Fruit fly (Drosophila melanogaster): ENCODE results near the gene CG14841.

CG14841 gene

DNA sequence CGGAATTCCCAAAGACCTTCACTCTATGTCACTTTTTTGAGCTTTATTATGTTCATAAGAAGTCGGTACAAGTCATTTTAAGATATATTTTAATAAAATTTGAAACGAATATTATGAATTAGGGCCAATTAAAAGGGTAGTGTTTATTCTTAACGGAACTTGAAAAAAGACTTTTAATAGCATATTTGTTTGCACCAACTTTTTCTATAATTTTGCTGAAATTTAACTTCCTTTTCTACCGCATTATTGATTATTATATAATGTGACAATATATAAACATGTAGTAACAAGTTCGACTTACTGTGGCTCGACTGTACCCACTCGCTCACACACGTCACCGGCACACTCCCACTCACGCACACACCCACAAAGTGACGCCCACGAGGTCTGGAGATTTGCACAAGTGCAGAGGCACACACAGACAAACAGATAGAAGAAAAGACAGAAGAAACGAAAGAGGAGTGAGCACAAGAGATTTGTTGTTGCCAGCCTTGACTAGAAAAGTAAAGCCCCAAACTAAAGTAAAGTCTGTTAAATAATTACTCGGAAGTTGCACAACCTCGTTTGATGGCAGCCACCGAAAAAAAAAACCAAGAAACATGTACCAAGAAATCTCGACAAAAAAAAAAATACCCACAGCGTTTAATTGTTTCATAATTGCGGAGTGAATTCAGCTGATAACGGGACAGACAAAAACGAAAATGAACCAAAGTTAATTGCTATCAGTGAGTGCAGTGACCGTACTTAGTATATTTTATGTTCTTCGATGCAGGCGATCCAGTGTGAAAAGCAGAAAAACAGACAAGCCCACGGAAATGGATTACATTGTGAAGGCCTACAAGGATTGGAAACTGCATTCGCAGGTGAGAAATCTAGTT is 28.0 kb upstream of the CG14841 start (continued):
- TF ChIP-seq CG14860 (GFP tag; IDR thresholded peaks at IDR 0.05; ENCODE audit: partially characterized antibody): no peak
- TF ChIP-seq CG7556 (GFP tag; optimal IDR thresholded peaks at IDR 0.05): peak; percentile 28
- no peak for TF ChIP-seq HLHmδ (GFP tag; optimal IDR thresholded peaks at IDR 0.05)
- 0 out of 2 replicates have a peak, but pooled peaks have one; percentile 18 for TF ChIP-seq CG6689 (GFP tag; IDR thresholded peaks at IDR 0.05)
- TF ChIP-seq CG18262 (tag; optimal IDR thresholded peaks at IDR 0.05): peak; percentile 18
- TF ChIP-seq row (GFP tag; IDR thresholded peaks at IDR 0.05): peak; percentile 55
- no peak for TF ChIP-seq maf-S (GFP tag; optimal IDR thresholded peaks at IDR 0.05)
- peak; percentile 14 for TF ChIP-seq org-1 (GFP tag; optimal IDR thresholded peaks at IDR 0.05)
- TF ChIP-seq pita (GFP tag; optimal IDR thresholded peaks at IDR 0.05): no peak
- peak; percentile 53 for TF ChIP-seq dmrt99B (tag; optimal IDR thresholded peaks at IDR 0.05)
- TF ChIP-seq CG15269 (tag; optimal IDR thresholded peaks at IDR 0.05): peak; percentile 21
- TF ChIP-seq CG8290 (GFP tag; optimal IDR thresholded peaks at IDR 0.05): no peak
- TF ChIP-seq CG8290 (tag; optimal IDR thresholded peaks at IDR 0.05): peak in 1 of 2 experiments; percentile 15
- no peak for TF ChIP-seq Tbp (GFP tag; optimal IDR thresholded peaks at IDR 0.05)

DNA sequence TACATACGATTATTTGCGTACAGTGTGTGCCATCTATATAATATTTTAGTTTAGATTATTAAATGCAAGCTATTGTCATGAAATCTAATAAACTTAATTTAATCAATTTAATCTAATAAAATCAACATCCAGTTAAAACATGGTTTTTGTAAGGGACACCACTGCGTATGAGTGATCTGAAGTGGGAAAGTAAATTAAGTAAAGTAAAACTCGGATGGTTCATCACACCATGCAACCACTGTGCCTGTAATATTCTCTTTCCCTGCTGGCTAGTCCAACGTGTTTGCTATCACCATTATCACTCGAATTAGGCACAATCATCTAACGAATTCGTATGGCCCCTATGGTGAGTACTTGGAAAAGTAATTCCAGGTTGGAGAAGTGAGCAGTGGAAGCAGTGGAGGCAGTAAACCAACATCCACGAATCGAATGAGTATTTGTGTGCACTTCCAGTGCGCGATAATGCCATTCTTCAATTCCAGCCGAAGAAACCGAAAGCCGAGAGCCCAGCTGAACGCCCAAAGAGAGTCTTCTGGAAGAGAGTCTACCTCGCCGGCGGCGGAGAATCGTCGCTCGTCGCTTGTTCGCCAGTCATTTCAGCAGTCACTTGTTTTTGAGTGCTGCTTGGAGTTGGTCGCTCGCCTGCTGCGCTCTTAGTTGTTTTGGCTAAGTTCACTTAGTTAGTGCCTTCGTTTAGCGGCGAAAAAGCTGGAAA is 26.6 kb upstream of the CG14841 start, which contains the start of gene red:
Gene red, plus strand, starts transcription at position 403 of the 715 bp plus-strand sequence.
- TF ChIP-seq CG31441 (GFP tag; IDR thresholded peaks at IDR 0.05): peak; percentile 76
- peak; percentile 60 for TF ChIP-seq E2f1 (GFP tag; IDR thresholded peaks at IDR 0.05)
- TF ChIP-seq CG2889 (GFP tag; IDR thresholded peaks at IDR 0.05): 0 out of 3 replicates have a peak, but pooled peaks have one; percentile 32
- TF ChIP-seq Ravus (GFP tag; IDR thresholded peaks at IDR 0.05): peak; percentile 28
- peak; percentile 62 for TF ChIP-seq fd3F (GFP tag; optimal IDR thresholded peaks at IDR 0.05)
- 0 out of 2 replicates have a peak, but pooled peaks have one; percentile 35 for TF ChIP-seq CG11696 (GFP tag; IDR thresholded peaks at IDR 0.05)
- peak; percentile 81 for TF ChIP-seq CG13424 (tag; optimal IDR thresholded peaks at IDR 0.05)
- TF ChIP-seq Usf (GFP tag; optimal IDR thresholded peaks at IDR 0.05): no peak
- TF ChIP-seq CG4360 (GFP tag; IDR thresholded peaks at IDR 0.05): 0 out of 2 replicates have a peak, but pooled peaks have one; percentile 10
- peak; percentile 69 for TF ChIP-seq CG30403 (GFP tag; optimal IDR thresholded peaks at IDR 0.05)
- TF ChIP-seq dimm (GFP tag; IDR thresholded peaks at IDR 0.05): no peak
- peak; percentile 83 for TF ChIP-seq Fer3 (tag; optimal IDR thresholded peaks at IDR 0.05)
- no peak for TF ChIP-seq CG1832 (GFP tag; optimal IDR thresholded peaks at IDR 0.05)
- TF ChIP-seq dati (GFP tag; IDR thresholded peaks at IDR 0.05): peak; percentile 49; the same call in 1 of the 2 replicates
- no peak for TF ChIP-seq pita (GFP tag; optimal IDR thresholded peaks at IDR 0.05)
- peak; percentile 33 for TF ChIP-seq CG4820 (GFP tag; optimal IDR thresholded peaks at IDR 0.05)
- peak; percentile 49 for TF ChIP-seq lbe (GFP tag; optimal IDR thresholded peaks at IDR 0.05)
- TF ChIP-seq CG10959 (GFP tag; IDR thresholded peaks at IDR 0.05): no peak
- TF ChIP-seq cad (GFP tag; optimal IDR thresholded peaks at IDR 0.05): no peak
- TF ChIP-seq CG11456 (GFP tag; IDR thresholded peaks at IDR 0.05): peak; percentile 74; the same call in 2 of the 3 replicates
- TF ChIP-seq CG4707 (GFP tag; optimal IDR thresholded peaks at IDR 0.05): no peak
- peak; percentile 57 for TF ChIP-seq gcm (GFP tag; optimal IDR thresholded peaks at IDR 0.05)
- TF ChIP-seq D19B (GFP tag; optimal IDR thresholded peaks at IDR 0.05): peak; percentile 64
- 0 out of 2 replicates have a peak, but pooled peaks have one; percentile 4 for TF ChIP-seq CG1024 (GFP tag; IDR thresholded peaks at IDR 0.05)
- TF ChIP-seq Sox102F (GFP tag; optimal IDR thresholded peaks at IDR 0.05): peak; percentile 82
- TF ChIP-seq Doc2 (GFP tag; IDR thresholded peaks at IDR 0.05): no peak
- peak; percentile 46 for TF ChIP-seq tio (GFP tag; optimal IDR thresholded peaks at IDR 0.05)
- no peak for TF ChIP-seq CG2129 (GFP tag; IDR thresholded peaks at IDR 0.05; ENCODE audit: partially characterized antibody)
- peak; percentile 19 to 31 for TF ChIP-seq Pdp1 (GFP tag; optimal IDR thresholded peaks at IDR 0.05)
- TF ChIP-seq CG3065 (GFP tag; optimal IDR thresholded peaks at IDR 0.05): no peak
- no peak for TF ChIP-seq Sin3A (optimal IDR thresholded peaks at IDR 0.05)
- peak; percentile 58 for TF ChIP-seq CG12219 (GFP tag; optimal IDR thresholded peaks at IDR 0.05)
- no peak for TF ChIP-seq hkb (optimal IDR thresholded peaks at IDR 0.05)
- TF ChIP-seq hkb (GFP tag; IDR thresholded peaks at IDR 0.05): peak; percentile 78
- peak; percentile 57 for TF ChIP-seq CG13894 (tag; optimal IDR thresholded peaks at IDR 0.05)

Data from whole organism, embryonic.